Worm (Caenorhabditis elegans): ENCODE results near the gene gtr-1.
A peak's percentile ranks its signal among the peaks of the same experiment; 100 is the strongest.

ce11 chrX:806515-806914 is 3.9 kb downstream of the gtr-1 start:
- peak; percentile 99 for TF ChIP-seq nhr-237 (tag; optimal IDR thresholded peaks at IDR 0.05)
- peak; percentile 16 for TF ChIP-seq blmp-1 (tag; optimal IDR thresholded peaks at IDR 0.05)
- peak; percentile 69 for TF ChIP-seq unc-62 (GFP tag; optimal IDR thresholded peaks at IDR 0.05)
- peak; percentile 86 for TF ChIP-seq cnd-1 (tag; optimal IDR thresholded peaks at IDR 0.05)
- peak; percentile 84 for TF ChIP-seq ztf-11 (tag; optimal IDR thresholded peaks at IDR 0.05)
- peak; percentile 74 for TF ChIP-seq nhr-12 (tag; optimal IDR thresholded peaks at IDR 0.05)
- TF ChIP-seq ceh-43 (GFP tag; optimal IDR thresholded peaks at IDR 0.05), result peak; percentile 74
- TF ChIP-seq elt-1 (tag; optimal IDR thresholded peaks at IDR 0.05; ENCODE audit: borderline replicate concordance, insufficient read depth), result no peak
- peak; percentile 98 for TF ChIP-seq ceh-39 (tag; optimal IDR thresholded peaks at IDR 0.05)
- TF ChIP-seq lsy-2 (tag; optimal IDR thresholded peaks at IDR 0.05), result peak; percentile 89

Data from whole organism, mixed stage, embryonic.